Fruit fly (Drosophila melanogaster): ENCODE measurements around the gene CG3609.
A peak's percentile ranks its signal among the peaks of the same experiment; 100 is the strongest.

CG3609 gene

DNA sequence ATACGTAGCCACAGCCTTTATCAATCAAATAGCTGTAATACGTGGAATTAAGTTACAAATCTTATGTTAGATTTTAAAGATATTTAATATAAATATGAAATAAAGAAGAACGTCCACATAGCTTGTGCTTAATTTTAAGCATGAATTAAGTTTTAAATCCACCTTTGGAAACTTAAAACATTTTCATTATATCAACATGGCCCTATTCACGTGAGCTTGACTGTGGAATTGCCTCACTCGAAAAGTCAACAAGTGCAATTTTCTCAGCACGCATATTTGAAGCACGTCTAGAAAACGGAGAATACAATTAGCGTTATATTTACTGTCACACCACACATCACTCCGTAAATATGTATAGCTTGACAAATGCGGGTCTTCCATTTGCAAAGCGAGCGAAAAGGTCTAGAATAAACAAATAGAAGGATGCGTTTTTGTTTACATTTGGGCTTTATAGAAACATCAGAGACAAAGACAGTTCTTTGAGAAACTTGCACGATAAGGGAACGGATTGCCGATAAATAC is 10.7 kb downstream of the CG3609 start (continued):
- TF ChIP-seq Dll (GFP tag; IDR thresholded peaks at IDR 0.05; ENCODE audit: partially characterized antibody), result no peak
- TF ChIP-seq Fer1 (GFP tag; optimal IDR thresholded peaks at IDR 0.05), result peak; percentile 92
- TF ChIP-seq abd-A (tag; optimal IDR thresholded peaks at IDR 0.05), result no peak
- peak; percentile 81 for TF ChIP-seq CG3847 (GFP tag; IDR thresholded peaks at IDR 0.05)
- TF ChIP-seq nerfin-1 (tag; optimal IDR thresholded peaks at IDR 0.05), result peak; percentile 90
- TF ChIP-seq HLH54F (GFP tag; optimal IDR thresholded peaks at IDR 0.05), result peak; percentile 5
- peak; percentile 85 for TF ChIP-seq zen (tag; optimal IDR thresholded peaks at IDR 0.05)
- TF ChIP-seq prd (optimal IDR thresholded peaks at IDR 0.05), result no peak
- peak; percentile 86 for TF ChIP-seq prd (GFP tag; IDR thresholded peaks at IDR 0.05)
- TF ChIP-seq kni (GFP tag; optimal IDR thresholded peaks at IDR 0.05), result peak; percentile 41
- TF ChIP-seq ato (GFP tag; IDR thresholded peaks at IDR 0.05; ENCODE audit: partially characterized antibody), result no peak
- TF ChIP-seq Adf1 (GFP tag; IDR thresholded peaks at IDR 0.05), result peak; percentile 55
- no peak for TF ChIP-seq CG43689 (GFP tag; IDR thresholded peaks at IDR 0.05)
- no peak for TF ChIP-seq sc (optimal IDR thresholded peaks at IDR 0.05)
- peak; percentile 79 for TF ChIP-seq sc (GFP tag; optimal IDR thresholded peaks at IDR 0.05)
- TF ChIP-seq Atf-2 (GFP tag; optimal IDR thresholded peaks at IDR 0.05), result peak; percentile 66
- peak; percentile 63 for TF ChIP-seq CG10462 (GFP tag; optimal IDR thresholded peaks at IDR 0.05)
- no peak for TF ChIP-seq Side (GFP tag; optimal IDR thresholded peaks at IDR 0.05)
- no peak for TF ChIP-seq zf30C (GFP tag; optimal IDR thresholded peaks at IDR 0.05)
- no peak for TF ChIP-seq emc (GFP tag; optimal IDR thresholded peaks at IDR 0.05)
- TF ChIP-seq lilli (GFP tag; optimal IDR thresholded peaks at IDR 0.05), result peak; percentile 81
- TF ChIP-seq CG11504 (tag; optimal IDR thresholded peaks at IDR 0.05), result peak; percentile 94
- peak; percentile 54 for TF ChIP-seq Mes4 (GFP tag; optimal IDR thresholded peaks at IDR 0.05)
- TF ChIP-seq CG3065 (GFP tag; optimal IDR thresholded peaks at IDR 0.05), result no peak
- no peak for TF ChIP-seq yki (optimal IDR thresholded peaks at IDR 0.05)
- peak in 1 of 2 experiments; percentile 58 for TF ChIP-seq insv (GFP tag; optimal IDR thresholded peaks at IDR 0.05)
- no peak for TF ChIP-seq tna (GFP tag; IDR thresholded peaks at IDR 0.05; ENCODE audit: partially characterized antibody)
- TF ChIP-seq CG16815 (GFP tag; optimal IDR thresholded peaks at IDR 0.05), result peak; percentile 71
- TF ChIP-seq sisA (GFP tag; IDR thresholded peaks at IDR 0.05), result peak; percentile 80
- peak; percentile 41 for TF ChIP-seq Hey (tag; optimal IDR thresholded peaks at IDR 0.05)
- TF ChIP-seq Ada2b (GFP tag; IDR thresholded peaks at IDR 0.05), result peak; percentile 87
- peak; percentile 85 for TF ChIP-seq CG13775 (GFP tag; optimal IDR thresholded peaks at IDR 0.05)
- TF ChIP-seq ham (GFP tag; IDR thresholded peaks at IDR 0.05), result no peak
- peak; percentile 79 for TF ChIP-seq zfh1 (GFP tag; IDR thresholded peaks at IDR 0.05)
- no peak for TF ChIP-seq Lpt (GFP tag; optimal IDR thresholded peaks at IDR 0.05)
- TF ChIP-seq ap (GFP tag; IDR thresholded peaks at IDR 0.05), result peak; percentile 85
- TF ChIP-seq Hand (GFP tag; optimal IDR thresholded peaks at IDR 0.05), result peak; percentile 79
- TF ChIP-seq ranshi (GFP tag; IDR thresholded peaks at IDR 0.05), result peak; percentile 86; the same call in 1 of the 2 replicates
- TF ChIP-seq sd (tag; optimal IDR thresholded peaks at IDR 0.05), result peak; percentile 84
- peak; percentile 76 for TF ChIP-seq gsb (GFP tag; IDR thresholded peaks at IDR 0.05)
- TF ChIP-seq CG6654 (GFP tag; optimal IDR thresholded peaks at IDR 0.05), result peak; percentile 58
- peak; percentile 72 for TF ChIP-seq Camta (GFP tag; optimal IDR thresholded peaks at IDR 0.05)
- TF ChIP-seq CG17802 (tag; optimal IDR thresholded peaks at IDR 0.05), result peak; percentile 57
- TF ChIP-seq salm (tag; optimal IDR thresholded peaks at IDR 0.05), result peak; percentile 91
- TF ChIP-seq CG10959 (GFP tag; IDR thresholded peaks at IDR 0.05), result peak; percentile 76
- peak; percentile 59 for TF ChIP-seq NC2α (GFP tag; optimal IDR thresholded peaks at IDR 0.05)
- peak; percentile 88 for TF ChIP-seq CG32767 (GFP tag; IDR thresholded peaks at IDR 0.05)
- peak; percentile 6 for TF ChIP-seq CG9609 (GFP tag; optimal IDR thresholded peaks at IDR 0.05)
- TF ChIP-seq H15 (GFP tag; IDR thresholded peaks at IDR 0.05), result peak; percentile 80; the same call in 2 of the 3 replicates
- peak; percentile 85 for TF ChIP-seq CG4328 (GFP tag; optimal IDR thresholded peaks at IDR 0.05)
- peak; percentile 75 for TF ChIP-seq CG8281 (tag; optimal IDR thresholded peaks at IDR 0.05)
- TF ChIP-seq CG12299 (tag; optimal IDR thresholded peaks at IDR 0.05), result peak; percentile 91
